Worm (Caenorhabditis elegans): ENCODE data around the gene nsph-1.1.
A peak's percentile ranks its signal among the peaks of the same experiment; 100 is the strongest.

The nsph-1.1 gene

ce11 chrII:8742006-8742847, 24.3 kb upstream of the nsph-1.1 start (continued):
- TF ChIP-seq unc-55 (GFP tag; optimal IDR thresholded peaks at IDR 0.05) (no peak), nhr-77 (tag; optimal IDR thresholded peaks at IDR 0.05) (no peak), nhr-21 (tag; optimal IDR thresholded peaks at IDR 0.05) (peak; percentile 95), gmeb-1 (tag; optimal IDR thresholded peaks at IDR 0.05) (peak; percentile 66), snpc-4 (tag; optimal IDR thresholded peaks at IDR 0.05) (no peak), R02D3.7 (tag; optimal IDR thresholded peaks at IDR 0.05) (no peak), alr-1 (tag; optimal IDR thresholded peaks at IDR 0.05) (no peak), egl-27 (tag; optimal IDR thresholded peaks at IDR 0.05) (peak; percentile 38), ztf-4 (tag; optimal IDR thresholded peaks at IDR 0.05) (no peak), elt-1 (tag; optimal IDR thresholded peaks at IDR 0.05) (no peak), ama-1 (optimal IDR thresholded peaks at IDR 0.05) (no peak), nhr-129 (tag; optimal IDR thresholded peaks at IDR 0.05) (peak; percentile 58), nhr-11 (tag; optimal IDR thresholded peaks at IDR 0.05) (no peak), zag-1 (tag; optimal IDR thresholded peaks at IDR 0.05) (no peak), lsy-2 (tag; optimal IDR thresholded peaks at IDR 0.05) (peak in 1 of 2 experiments; percentile 72), peb-1 (tag; optimal IDR thresholded peaks at IDR 0.05) (no peak)

DNA sequence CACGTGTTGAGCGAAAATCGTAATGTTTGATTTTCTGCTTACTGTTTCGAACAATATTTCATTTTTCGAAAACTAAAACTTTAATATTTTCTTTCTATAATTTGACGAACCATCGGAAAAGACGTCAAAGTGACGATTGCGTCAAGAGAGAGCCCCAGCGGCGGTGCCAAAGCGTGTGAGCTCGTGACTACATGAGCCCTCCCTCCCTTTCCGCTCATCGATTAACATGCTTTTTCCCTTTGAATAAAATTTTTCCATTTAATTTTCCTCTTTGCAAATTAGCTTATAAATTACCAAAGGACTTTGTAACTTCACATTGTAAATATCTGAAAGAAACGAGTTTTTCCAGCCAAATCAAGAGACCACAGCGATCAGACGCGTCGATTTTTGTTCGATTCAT, 23.6 kb upstream of the nsph-1.1 start:
- no peak for TF ChIP-seq elt-1 (tag; optimal IDR thresholded peaks at IDR 0.05)
- peak; percentile 14 for TF ChIP-seq lin-13 (GFP tag; optimal IDR thresholded peaks at IDR 0.05)
- peak; percentile 34 for TF ChIP-seq C34F6.9 (tag; optimal IDR thresholded peaks at IDR 0.05)
- peak in 1 of 2 experiments; percentile 49 for TF ChIP-seq lsy-2 (tag; optimal IDR thresholded peaks at IDR 0.05)
- TF ChIP-seq ztf-11 (tag; optimal IDR thresholded peaks at IDR 0.05) = no peak
- no peak for TF ChIP-seq F13H6.1 (tag; optimal IDR thresholded peaks at IDR 0.05)
- TF ChIP-seq lin-11 (tag; optimal IDR thresholded peaks at IDR 0.05) = peak; percentile 26
- TF ChIP-seq nhr-129 (tag; optimal IDR thresholded peaks at IDR 0.05) = no peak

DNA sequence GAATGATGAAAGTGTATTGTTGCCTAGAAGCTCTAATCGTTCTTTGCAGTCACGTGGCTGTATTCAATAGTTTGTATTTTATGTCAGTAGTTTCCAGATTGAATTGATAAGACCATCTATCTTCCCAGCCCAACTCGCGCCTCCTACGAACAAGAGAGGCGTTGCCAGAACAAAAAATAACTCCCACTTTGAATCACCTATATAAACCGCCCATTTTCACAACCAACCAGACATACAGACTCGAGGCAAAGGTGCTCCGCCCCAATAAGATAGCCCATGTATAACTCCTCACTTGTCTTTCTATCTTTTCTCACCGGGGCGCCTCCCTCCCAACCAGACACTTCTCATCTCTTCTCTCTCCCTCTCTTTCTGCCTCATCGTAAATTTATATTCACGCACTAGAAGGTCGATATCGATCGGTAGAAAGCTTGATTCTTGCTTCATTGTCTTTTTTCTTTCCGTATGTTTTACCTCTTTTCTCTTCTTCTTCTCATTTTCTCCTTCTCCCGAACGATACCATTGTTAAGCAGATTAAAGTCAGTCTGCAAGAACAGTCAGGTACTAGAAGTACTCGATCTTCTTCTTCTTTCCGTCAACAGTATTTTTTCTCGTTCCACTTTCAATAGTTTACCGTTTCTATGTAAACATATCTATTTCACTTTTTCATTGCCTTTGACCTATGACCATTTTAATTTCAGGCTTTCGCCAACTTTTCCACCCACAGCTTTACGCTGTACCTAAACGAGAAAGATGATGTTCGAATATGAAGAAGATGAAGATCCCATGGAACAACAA, 23.0 kb upstream of the nsph-1.1 start, which contains the start of gene mak-1:
TSS of gene mak-1 (plus strand) at position 693 of the 795 bp plus-strand sequence.
- TF ChIP-seq blmp-1 (tag; optimal IDR thresholded peaks at IDR 0.05; ENCODE audit: insufficient read depth) = peak; percentile 31
- no peak for TF ChIP-seq nhr-77 (tag; optimal IDR thresholded peaks at IDR 0.05)
- TF ChIP-seq unc-39 (tag; optimal IDR thresholded peaks at IDR 0.05) = no peak
- TF ChIP-seq ZK546.5 (tag; optimal IDR thresholded peaks at IDR 0.05) = no peak
- no peak for TF ChIP-seq lin-39 (tag; optimal IDR thresholded peaks at IDR 0.05)
- no peak for TF ChIP-seq nhr-6 (tag; optimal IDR thresholded peaks at IDR 0.05)
- TF ChIP-seq Y55F3AM.14 (GFP tag; optimal IDR thresholded peaks at IDR 0.05) = no peak
- TF ChIP-seq sem-4 (tag; optimal IDR thresholded peaks at IDR 0.05) = no peak
- TF ChIP-seq ztf-1 (GFP tag; conservative IDR thresholded peaks at IDR 0.05) = no peak
- TF ChIP-seq fos-1 (tag; optimal IDR thresholded peaks at IDR 0.05) = no peak
- TF ChIP-seq nhr-11 (tag; optimal IDR thresholded peaks at IDR 0.05) = no peak
- no peak for TF ChIP-seq lsy-2 (tag; optimal IDR thresholded peaks at IDR 0.05)
- no peak for TF ChIP-seq C34F6.9 (tag; optimal IDR thresholded peaks at IDR 0.05)
- TF ChIP-seq R02D3.7 (tag; optimal IDR thresholded peaks at IDR 0.05) = no peak
- no peak for TF ChIP-seq dmd-4 (tag; optimal IDR thresholded peaks at IDR 0.05)
- TF ChIP-seq ceh-16 (tag; optimal IDR thresholded peaks at IDR 0.05) = no peak
- no peak for TF ChIP-seq nhr-23 (tag; optimal IDR thresholded peaks at IDR 0.05)
- no peak for TF ChIP-seq skn-1 (tag; optimal IDR thresholded peaks at IDR 0.05)
- peak; percentile 58 for TF ChIP-seq nhr-129 (tag; optimal IDR thresholded peaks at IDR 0.05)
- TF ChIP-seq F13H6.1 (tag; optimal IDR thresholded peaks at IDR 0.05) = peak; percentile 51
- TF ChIP-seq sma-9 (GFP tag; optimal IDR thresholded peaks at IDR 0.05) = peak; percentile 92
- TF ChIP-seq sma-9 (tag; optimal IDR thresholded peaks at IDR 0.05) = no peak
- TF ChIP-seq elt-1 (tag; optimal IDR thresholded peaks at IDR 0.05) = no peak
- no peak for TF ChIP-seq elt-3 (tag; optimal IDR thresholded peaks at IDR 0.05)
- peak; percentile 11 to 28 for TF ChIP-seq mdl-1 (tag; optimal IDR thresholded peaks at IDR 0.05)
- TF ChIP-seq nhr-10 (tag; optimal IDR thresholded peaks at IDR 0.05) = no peak
- peak; percentile 37 for TF ChIP-seq nhr-21 (tag; optimal IDR thresholded peaks at IDR 0.05)
- TF ChIP-seq mab-5 (tag; optimal IDR thresholded peaks at IDR 0.05) = no peak
- TF ChIP-seq nhr-12 (tag; optimal IDR thresholded peaks at IDR 0.05) = no peak
- no peak for TF ChIP-seq crh-2 (tag; optimal IDR thresholded peaks at IDR 0.05)
- TF ChIP-seq ceh-82 (tag; optimal IDR thresholded peaks at IDR 0.05) = no peak
- no peak for TF ChIP-seq nhr-237 (tag; optimal IDR thresholded peaks at IDR 0.05)
- TF ChIP-seq egl-27 (tag; optimal IDR thresholded peaks at IDR 0.05) = no peak
- no peak for TF ChIP-seq zag-1 (tag; optimal IDR thresholded peaks at IDR 0.05)
- TF ChIP-seq unc-55 (GFP tag; optimal IDR thresholded peaks at IDR 0.05) = no peak
- no peak for TF ChIP-seq snpc-4 (tag; optimal IDR thresholded peaks at IDR 0.05)
- no peak for TF ChIP-seq ztf-4 (tag; optimal IDR thresholded peaks at IDR 0.05)
- TF ChIP-seq peb-1 (tag; optimal IDR thresholded peaks at IDR 0.05) = no peak
- TF ChIP-seq ztf-11 (tag; optimal IDR thresholded peaks at IDR 0.05) = no peak
- TF ChIP-seq gmeb-1 (tag; optimal IDR thresholded peaks at IDR 0.05) = peak; percentile 19
- TF ChIP-seq mbf-1 (tag; optimal IDR thresholded peaks at IDR 0.05) = no peak

All from whole organism, L2 larva.